Worm (Caenorhabditis elegans) whole organism, late embryonic: ENCODE data around the gene fbxc-55.
"Not testable (repeated sequence)": the region's sequence is repeated elsewhere in the genome, so short reads cannot be mapped to it uniquely, and the experiment has no call there.

Experiments used
- C38D4.7 ChIP-seq: fragments of 200-800 bp; sonication (Bioruptor generic); optimal IDR thresholded peaks from 2 replicates; lab custom pipeline; 2018; ENCODE audit warnings: mild to moderate bottlenecking, missing genetic modification characterization, moderate library complexity, missing compliant biosample characterization
- T23F11.4 ChIP-seq: fragments of 200-800 bp; sonication (Bioruptor generic); optimal IDR thresholded peaks from 2 replicates; lab custom pipeline; 2018; ENCODE audit warnings: mild to moderate bottlenecking, missing genetic modification characterization, missing compliant biosample characterization
- ceh-14 ChIP-seq: sonication (generic microtip); optimal IDR thresholded peaks from 2 replicates; lab custom pipeline; 2016; ENCODE audit warnings: missing genotype, missing genetic modification characterization, missing compliant biosample characterization
- ceh-18 ChIP-seq: sonication (generic microtip); optimal IDR thresholded peaks from 2 replicates; lab custom pipeline; 2016; ENCODE audit warnings: missing genetic modification characterization, missing compliant biosample characterization
- ceh-22 ChIP-seq: sonication (generic microtip); optimal IDR thresholded peaks from 2 replicates; lab custom pipeline; 2017; ENCODE audit warnings: missing biosample characterization, missing genetic modification characterization
- ceh-24 ChIP-seq: sonication (generic microtip); optimal IDR thresholded peaks from 2 replicates; lab custom pipeline; 2016; ENCODE audit warnings: mild to moderate bottlenecking, missing genetic modification characterization, missing compliant biosample characterization
- ceh-45 ChIP-seq: fragments of 200-800 bp; sonication (Bioruptor generic); IDR thresholded peaks from 2 replicates; pipeline ENCODE4 v1.3.6; 2022; ENCODE audit warnings: missing genetic modification reagents, missing genetic modification characterization, missing compliant biosample characterization
- ceh-48 ChIP-seq: sonication (generic microtip); optimal IDR thresholded peaks from 2 replicates; lab custom pipeline; 2016; ENCODE audit warnings: missing genetic modification characterization, inconsistent platforms, missing compliant biosample characterization
- ceh-9 ChIP-seq: sonication (generic microtip); optimal IDR thresholded peaks from 2 replicates; lab custom pipeline; 2016; ENCODE audit warnings: mild to moderate bottlenecking, missing genetic modification characterization, inconsistent platforms, missing compliant biosample characterization
- dmd-4 ChIP-seq: sonication (generic microtip); optimal IDR thresholded peaks from 2 replicates; lab custom pipeline; 2016; ENCODE audit warnings: borderline replicate concordance, missing genetic modification characterization, missing compliant biosample characterization
- dve-1 ChIP-seq: sonication (generic microtip); optimal IDR thresholded peaks from 2 replicates; lab custom pipeline; 2017; ENCODE audit warnings: antibody characterized with exemption, mild to moderate bottlenecking, missing genetic modification characterization, missing compliant biosample characterization
- ets-4 ChIP-seq: sonication (generic microtip); optimal IDR thresholded peaks from 2 replicates; lab custom pipeline; 2016; ENCODE audit warnings: missing genetic modification characterization, missing compliant biosample characterization
- eyg-1 ChIP-seq: sonication (generic microtip); optimal IDR thresholded peaks from 2 replicates; lab custom pipeline; 2016; ENCODE audit warnings: missing genotype, missing genetic modification characterization, missing compliant biosample characterization
- fax-1 ChIP-seq: sonication (generic microtip); optimal IDR thresholded peaks from 2 replicates; lab custom pipeline; 2016; ENCODE audit warnings: missing genotype, missing genetic modification characterization, missing compliant biosample characterization
- fkh-10 ChIP-seq: fragments of 150-350 bp; optimal IDR thresholded peaks from 2 replicates; lab custom pipeline; 2014; ENCODE audit warnings: missing biosample characterization, missing genetic modification reagents, missing genetic modification characterization
- gmeb-2 ChIP-seq: sonication (generic microtip); optimal IDR thresholded peaks from 2 replicates; lab custom pipeline; 2016; ENCODE audit warnings: missing genetic modification characterization, inconsistent platforms, missing compliant biosample characterization
- hlh-13 ChIP-seq: fragments of 200-800 bp; sonication (Bioruptor generic); optimal IDR thresholded peaks from 2 replicates; lab custom pipeline; 2018; ENCODE audit warnings: mild to moderate bottlenecking, missing genetic modification characterization, missing compliant biosample characterization
- hlh-15 ChIP-seq: sonication (generic microtip); optimal IDR thresholded peaks from 2 replicates; lab custom pipeline; 2016; ENCODE audit warnings: missing genetic modification characterization, missing compliant biosample characterization
- hlh-30 ChIP-seq: sonication (generic microtip); optimal IDR thresholded peaks from 2 replicates; lab custom pipeline; 2017; ENCODE audit warnings: antibody characterized with exemption, missing genetic modification characterization, missing compliant biosample characterization; ENCODE audit not compliant: insufficient read depth
- hlh-8 ChIP-seq: sonication (generic microtip); optimal IDR thresholded peaks from 2 replicates; lab custom pipeline; 2016; ENCODE audit warnings: missing genotype, missing genetic modification characterization, missing compliant biosample characterization
- lim-6 ChIP-seq: sonication (generic microtip); optimal IDR thresholded peaks from 2 replicates; lab custom pipeline; 2016; ENCODE audit warnings: missing genetic modification characterization, missing compliant biosample characterization
- mec-3 ChIP-seq: sonication (generic microtip); optimal IDR thresholded peaks from 2 replicates; lab custom pipeline; 2016; ENCODE audit warnings: borderline replicate concordance, missing genetic modification characterization, missing compliant biosample characterization
- nhr-11 ChIP-seq: fragments of 150-350 bp; optimal IDR thresholded peaks from 2 replicates; lab custom pipeline; 2014; ENCODE audit warnings: missing biosample characterization, missing genetic modification characterization
- pat-9 ChIP-seq: fragments of 200-800 bp; sonication (Bioruptor generic); optimal IDR thresholded peaks from 2 replicates; lab custom pipeline; 2018; ENCODE audit warnings: mild to moderate bottlenecking, missing genetic modification characterization, moderate library complexity, missing compliant biosample characterization
- pha-2 ChIP-seq: sonication (generic microtip); optimal IDR thresholded peaks from 2 replicates; lab custom pipeline; 2017; ENCODE audit warnings: mild to moderate bottlenecking, missing genetic modification characterization, missing compliant biosample characterization
- pha-4 ChIP-seq: fragments of 150-350 bp; optimal IDR thresholded peaks from 2 replicates; lab custom pipeline; 2018; ENCODE audit warnings: missing biosample characterization, missing genetic modification reagents, missing genetic modification characterization
- pqm-1 ChIP-seq: sonication (generic microtip); optimal IDR thresholded peaks from 2 replicates; lab custom pipeline; 2016; ENCODE audit warnings: missing genetic modification characterization, missing compliant biosample characterization
- pros-1 ChIP-seq: fragments of 150-350 bp; optimal IDR thresholded peaks from 2 replicates; lab custom pipeline; 2014; ENCODE audit warnings: missing biosample characterization, missing genetic modification reagents, missing genetic modification characterization
- ref-2 ChIP-seq: sonication (generic microtip); optimal IDR thresholded peaks from 2 replicates; lab custom pipeline; 2016; ENCODE audit warnings: missing genetic modification characterization, missing compliant biosample characterization
- rnt-1 ChIP-seq: sonication (generic microtip); optimal IDR thresholded peaks from 2 replicates; lab custom pipeline; 2016; ENCODE audit warnings: missing genetic modification characterization, missing compliant biosample characterization
- sdc-2 ChIP-seq: sonication (generic microtip); optimal IDR thresholded peaks from 2 replicates; lab custom pipeline; 2016; ENCODE audit warnings: missing genotype, missing genetic modification characterization, missing compliant biosample characterization
- tbx-7 ChIP-seq: sonication (generic microtip); optimal IDR thresholded peaks from 2 replicates; lab custom pipeline; 2016; ENCODE audit warnings: missing genotype, missing genetic modification characterization, missing compliant biosample characterization
- ttx-3 ChIP-seq: sonication (generic microtip); optimal IDR thresholded peaks from 2 replicates; lab custom pipeline; 2016; ENCODE audit warnings: missing genetic modification reagents, missing genetic modification characterization, missing compliant biosample characterization
- unc-3 ChIP-seq, 2 experiments: fragments of 200-800 bp in 1 of 2; sonication (Bioruptor generic) in 1 of 2; sonication (generic microtip) in 1 of 2; conservative IDR thresholded peaks in 1 of 2; optimal IDR thresholded peaks in 1 of 2; 2 replicates each; pipeline versions ENCODE4 v1.3.6 to Lab custom; 2016 to 2022; ENCODE audit warnings: missing compliant biosample characterization in 2 of 2, missing genetic modification characterization in 2 of 2, missing genetic modification reagents in 1 of 2
- unc-42 ChIP-seq: sonication (generic microtip); optimal IDR thresholded peaks from 2 replicates; lab custom pipeline; 2016; ENCODE audit warnings: missing genotype, missing genetic modification characterization, missing compliant biosample characterization
- unc-55 ChIP-seq: sonication (generic microtip); optimal IDR thresholded peaks from 2 replicates; lab custom pipeline; 2017; ENCODE audit warnings: missing biosample characterization, missing genetic modification reagents, missing genetic modification characterization
- unc-86 ChIP-seq: sonication (generic microtip); optimal IDR thresholded peaks from 2 replicates; lab custom pipeline; 2016; ENCODE audit warnings: missing genetic modification characterization, missing compliant biosample characterization
- ztf-16 ChIP-seq: sonication (generic microtip); optimal IDR thresholded peaks from 2 replicates; lab custom pipeline; 2017; ENCODE audit warnings: missing genetic modification characterization, missing compliant biosample characterization

Gene fbxc-55

DNA sequence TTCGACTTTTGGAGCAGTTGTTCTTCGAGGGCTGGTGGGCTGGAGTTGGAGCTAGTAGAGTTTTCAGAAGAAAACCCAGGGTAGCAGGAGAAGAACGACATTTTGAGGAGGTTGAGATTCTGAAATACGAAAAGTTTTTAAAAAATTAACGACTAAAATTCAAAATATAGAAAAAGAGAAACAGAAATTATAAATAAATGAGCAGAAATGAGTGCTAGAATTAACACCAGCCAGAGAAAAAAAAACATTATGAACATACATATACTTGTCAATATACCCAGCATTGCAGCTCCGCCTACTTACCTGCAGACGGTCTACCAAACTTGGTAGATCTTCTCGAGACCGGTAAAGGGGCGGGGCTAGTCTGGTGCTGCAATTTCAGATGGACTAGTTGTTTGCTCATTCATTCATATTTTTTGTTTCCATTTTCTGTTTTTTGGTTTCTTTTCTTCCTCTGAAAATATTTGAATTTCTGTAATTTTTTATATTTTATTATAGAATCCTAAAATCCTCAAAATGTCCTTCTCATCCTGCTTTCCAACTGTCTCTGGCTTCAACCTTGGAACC lies 36.5 kb upstream of the fbxc-55 start, which contains the start of the genes ZC239.20 and ZC239.21:
TSS of gene ZC239.20 (minus strand) at position 101 of the 567 bp plus-strand sequence.
TSS of gene ZC239.21 (plus strand) at position 517 of the 567 bp plus-strand sequence.
- TF ChIP-seq ceh-18 (tag; lab: Kevin White, UChicago) = no peak
- no peak for TF ChIP-seq ceh-48 (tag; lab: Kevin White, UChicago)
- TF ChIP-seq unc-3 (GFP tag; conservative IDR thresholded peaks at IDR 0.05; lab: Robert Waterston, UW) = no peak
- no peak for TF ChIP-seq unc-3 (tag; optimal IDR thresholded peaks at IDR 0.05; lab: Kevin White, UChicago)
- no peak for TF ChIP-seq pha-2
- no peak for TF ChIP-seq ref-2
- TF ChIP-seq ceh-22 (tag; lab: Kevin White, UChicago) = no peak
- no peak for TF ChIP-seq ceh-14 (tag; lab: Kevin White, UChicago)
- no peak for TF ChIP-seq C38D4.7 (GFP tag; lab: Kevin White, UChicago)
- TF ChIP-seq fax-1 (tag; lab: Kevin White, UChicago) = no peak
- TF ChIP-seq dmd-4 (tag; lab: Kevin White, UChicago) = no peak
- TF ChIP-seq ets-4 (tag; lab: Kevin White, UChicago) = no peak
- no peak for TF ChIP-seq hlh-30 (tag; lab: Kevin White, UChicago)
- no peak for TF ChIP-seq fkh-10 (GFP tag; lab: Kevin White, UChicago)
- TF ChIP-seq sdc-2 (tag; lab: Kevin White, UChicago) = no peak

DNA sequence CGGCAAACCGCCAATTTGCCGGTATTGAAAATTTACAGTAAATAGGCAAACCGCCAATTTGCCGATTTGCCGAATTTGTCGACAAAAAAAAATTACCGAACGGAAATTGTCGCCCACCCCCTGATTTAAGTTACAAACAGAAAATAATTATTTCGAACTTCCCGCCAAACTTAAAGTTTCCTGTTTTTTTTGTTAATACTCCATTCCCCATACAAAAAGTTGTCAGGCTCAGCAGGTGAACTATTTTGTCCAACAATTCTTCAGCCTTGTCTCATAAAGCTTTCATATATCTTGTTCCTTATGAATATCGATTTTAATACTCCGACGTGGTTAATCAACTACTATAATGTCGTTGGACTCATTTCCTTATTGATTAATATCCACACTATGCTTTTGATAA lies 33.4 kb upstream of the fbxc-55 start, which contains the start of gene sri-50:
TSS of gene sri-50 (plus strand) at position 301 of the 400 bp plus-strand sequence.
- TF ChIP-seq dve-1 (tag; lab: Kevin White, UChicago) = no peak
- TF ChIP-seq unc-42 = no peak
- no peak for TF ChIP-seq dmd-4 (tag; lab: Kevin White, UChicago)
- TF ChIP-seq pros-1 (tag; lab: Kevin White, UChicago) = no peak
- no peak for TF ChIP-seq ceh-48 (tag; lab: Kevin White, UChicago)

DNA sequence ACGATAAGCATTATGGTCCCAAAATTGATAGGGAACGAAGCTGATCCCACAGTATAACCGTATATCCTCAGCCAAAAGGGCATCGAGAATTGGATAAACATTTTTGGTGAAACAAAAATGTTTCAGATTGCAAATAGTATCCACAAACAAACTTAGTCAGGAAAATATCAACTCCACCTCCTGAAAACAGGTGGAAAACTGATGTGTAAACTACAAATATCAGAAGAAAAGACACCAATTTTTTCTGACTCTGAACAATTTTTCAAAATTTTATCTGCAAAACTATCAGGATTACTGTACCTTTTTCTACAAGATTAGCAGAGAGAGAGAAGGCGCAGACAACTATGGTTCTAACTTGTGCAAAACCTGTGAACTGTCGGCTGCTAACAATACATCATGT lies 32.5 kb upstream of the fbxc-55 start, which contains the start of gene sri-53:
TSS of gene sri-53 (minus strand) at position 101 of the 400 bp plus-strand sequence.
- TF ChIP-seq C38D4.7 (GFP tag; lab: Kevin White, UChicago) = no peak
- no peak for TF ChIP-seq tbx-7 (tag; lab: Kevin White, UChicago)
- TF ChIP-seq ceh-9 (tag; lab: Kevin White, UChicago) = no peak
- TF ChIP-seq dve-1 (tag; lab: Kevin White, UChicago) = no peak
- no peak for TF ChIP-seq dmd-4 (tag; lab: Kevin White, UChicago)
- TF ChIP-seq hlh-15 (tag; lab: Kevin White, UChicago) = no peak
- TF ChIP-seq, all 69 proteins: peak for 0

DNA sequence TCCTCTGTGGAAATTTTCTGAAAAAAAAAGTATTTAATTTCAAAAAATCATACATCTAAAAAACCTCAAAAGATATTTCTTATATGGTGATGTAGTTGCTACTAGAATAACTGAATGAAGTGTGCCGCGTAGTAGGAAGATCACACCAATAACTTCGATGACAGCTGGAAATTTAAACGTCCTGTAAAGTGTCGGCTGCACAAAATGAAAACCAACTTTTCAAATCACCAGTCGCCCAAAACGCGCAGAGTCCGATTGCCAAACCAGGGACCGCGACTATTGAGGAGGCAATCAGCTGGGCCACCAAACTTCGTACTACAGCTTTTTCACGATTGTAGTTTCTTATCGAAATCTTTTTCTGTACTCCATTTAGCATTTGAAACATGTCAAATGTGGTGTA lies 31.3 kb upstream of the fbxc-55 start, which contains the start of gene sri-48:
TSS of gene sri-48 (minus strand) at position 101 of the 400 bp plus-strand sequence.
- TF ChIP-seq ref-2; gmeb-2; tbx-7 (tag; lab: Kevin White, UChicago): not testable (repeated sequence)

DNA sequence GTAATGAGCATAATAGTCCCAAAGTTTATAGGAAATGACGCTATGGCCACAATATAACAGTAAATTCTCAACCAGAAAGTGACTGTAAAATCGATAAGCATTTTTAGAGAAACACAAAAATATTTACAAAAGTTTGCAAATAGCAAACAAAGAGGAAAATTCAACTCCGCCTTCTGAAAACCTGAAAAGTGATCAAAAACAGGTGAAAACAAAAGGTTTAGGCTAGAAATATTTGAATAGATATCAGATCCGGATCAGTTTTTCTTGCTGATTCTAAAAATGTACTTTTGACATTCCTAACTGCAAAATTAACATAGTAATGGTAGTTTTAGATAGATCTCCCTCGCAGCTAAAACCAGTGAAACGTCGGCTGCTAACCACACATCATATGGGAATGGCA lies 29.0 kb upstream of the fbxc-55 start, which contains the start of gene sri-51:
TSS of gene sri-51 (minus strand) at position 101 of the 400 bp plus-strand sequence.
- TF ChIP-seq pha-2 = no peak
- no peak for TF ChIP-seq unc-55 (GFP tag; lab: Kevin White, UChicago)
- no peak for TF ChIP-seq lim-6 (tag; lab: Kevin White, UChicago)
- TF ChIP-seq dmd-4 (tag; lab: Kevin White, UChicago) = no peak
- TF ChIP-seq ztf-16 = no peak
- no peak for TF ChIP-seq hlh-30 (tag; lab: Kevin White, UChicago)
- TF ChIP-seq tbx-7 (tag; lab: Kevin White, UChicago) = no peak
- no peak for TF ChIP-seq nhr-11 (tag; lab: Kevin White, UChicago)

DNA sequence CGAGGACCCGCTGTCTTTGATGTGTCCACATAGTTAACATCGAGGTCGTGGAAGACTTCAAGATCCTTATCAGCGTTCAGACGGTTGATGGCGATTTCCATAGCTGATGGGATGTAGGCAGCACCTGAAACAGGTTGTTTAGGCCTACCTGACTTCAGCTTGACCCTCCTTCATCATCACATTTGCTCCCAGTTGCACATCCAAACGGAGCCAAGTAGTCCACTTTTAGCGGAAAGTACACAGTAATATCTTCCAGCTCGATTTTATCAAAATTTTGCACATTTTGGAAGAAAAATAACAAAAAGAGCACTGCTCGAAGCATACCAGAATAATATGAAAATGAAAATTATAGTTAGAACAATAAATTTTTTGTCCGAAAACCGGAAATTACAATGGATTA lies 27.0 kb upstream of the fbxc-55 start, which contains the start of gene gcy-15:
TSS of gene gcy-15 (minus strand) at position 101 of the 400 bp plus-strand sequence.
- TF ChIP-seq T23F11.4 (GFP tag; lab: Kevin White, UChicago) (no peak), eyg-1 (tag; lab: Kevin White, UChicago) (no peak), hlh-8 (no peak), ceh-24 (tag; lab: Kevin White, UChicago) (no peak), unc-86 (no peak), hlh-13 (GFP tag; lab: Kevin White, UChicago) (no peak), dmd-4 (tag; lab: Kevin White, UChicago) (no peak), pat-9 (tag; lab: Kevin White, UChicago) (no peak), pha-4 (no peak), pqm-1 (no peak), pros-1 (tag; lab: Kevin White, UChicago) (no peak), ceh-45 (GFP tag; lab: Robert Waterston, UW) (no peak), sdc-2 (tag; lab: Kevin White, UChicago) (no peak), mec-3 (tag; lab: Kevin White, UChicago) (no peak), rnt-1 (tag; lab: Kevin White, UChicago) (no peak), fkh-10 (GFP tag; lab: Kevin White, UChicago) (no peak), hlh-30 (tag; lab: Kevin White, UChicago) (no peak), ttx-3 (tag; lab: Kevin White, UChicago) (no peak), ceh-22 (tag; lab: Kevin White, UChicago) (no peak)
